Worm (Caenorhabditis elegans) whole organism, L3 larva: ENCODE measurements around the gene sups-1.

ENCODE experiments used
- ZK546.5 ChIP-seq: sonication (generic microtip); optimal IDR thresholded peaks from 2 replicates; lab custom pipeline; 2017; ENCODE audit warnings: missing biosample characterization, missing genetic modification characterization
- elt-1 ChIP-seq: fragments of 150-350 bp; optimal IDR thresholded peaks from 2 replicates; lab custom pipeline; 2014; ENCODE audit warnings: missing biosample characterization, missing genetic modification characterization
- mdl-1 ChIP-seq: fragments of 150-350 bp; optimal IDR thresholded peaks from 2 replicates; lab custom pipeline; 2014; ENCODE audit warnings: missing biosample characterization, missing genetic modification characterization
- nhr-11 ChIP-seq: fragments of 150-350 bp; optimal IDR thresholded peaks from 2 replicates; lab custom pipeline; 2014; ENCODE audit warnings: missing biosample characterization, missing genetic modification characterization
- pqm-1 ChIP-seq: fragments of 150-350 bp; optimal IDR thresholded peaks from 2 replicates; lab custom pipeline; 2017; ENCODE audit warnings: missing biosample characterization, missing genetic modification characterization, inconsistent platforms
- ztf-11 ChIP-seq: fragments of 150-350 bp; optimal IDR thresholded peaks from 2 replicates; lab custom pipeline; 2014; ENCODE audit warnings: missing biosample characterization, missing genetic modification characterization

DNA sequence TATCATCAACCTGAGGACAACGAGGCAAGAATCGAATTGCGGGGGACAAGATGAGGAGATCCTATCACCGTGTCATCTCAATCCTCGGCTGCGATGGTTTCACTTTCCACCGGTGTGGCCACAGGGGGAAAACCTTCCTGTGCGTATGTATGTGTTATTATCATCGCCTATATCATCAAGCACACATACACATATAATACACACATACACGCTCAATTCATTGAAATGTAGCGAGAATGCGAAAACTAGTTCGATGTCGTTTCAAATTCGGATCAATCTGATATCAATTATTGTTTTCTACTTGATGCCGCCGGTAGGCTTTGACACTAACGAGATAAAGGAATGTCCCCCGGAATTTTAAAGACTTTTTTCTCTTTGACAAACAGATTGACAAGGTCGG lies 46.9 kb downstream of the sups-1 start:
- TF ChIP-seq elt-1 (tag; lab: Kevin White, UChicago) (no peak), ztf-11 (tag; lab: Kevin White, UChicago) (no peak), mdl-1 (tag; lab: Kevin White, UChicago) (no peak), nhr-11 (tag; lab: Kevin White, UChicago) (no peak), pqm-1 (tag; lab: Kevin White, UChicago) (no peak), ZK546.5 (tag; lab: Kevin White, UChicago) (no peak)
